Worm (Caenorhabditis elegans) whole organism, L2 larva: Measurements from ENCODE around the gene irld-22.
A peak's percentile ranks its signal among the peaks of the same experiment; 100 is the strongest.

Experiments
- C34F6.9 ChIP-seq: fragments of 150-350 bp; optimal IDR thresholded peaks from 2 replicates; lab custom pipeline; 2014; ENCODE audit warnings: missing biosample characterization, missing genetic modification characterization
- R02D3.7 ChIP-seq: fragments of 150-350 bp; optimal IDR thresholded peaks from 2 replicates; lab custom pipeline; 2014; ENCODE audit warnings: missing biosample characterization, missing genetic modification characterization
- Y55F3AM.14 ChIP-seq: fragments of 200-800 bp; sonication (Bioruptor generic); optimal IDR thresholded peaks from 2 replicates; lab custom pipeline; 2018; ENCODE audit warnings: mild to moderate bottlenecking, missing genetic modification characterization, missing compliant biosample characterization
- ZK546.5 ChIP-seq: sonication (generic microtip); optimal IDR thresholded peaks from 2 replicates; lab custom pipeline; 2017; ENCODE audit warnings: missing biosample characterization, missing genetic modification characterization
- alr-1 ChIP-seq: fragments of 150-350 bp; optimal IDR thresholded peaks from 2 replicates; lab custom pipeline; 2014; ENCODE audit warnings: missing biosample characterization, missing genetic modification characterization
- aly-2 ChIP-seq: fragments of 150-350 bp; optimal IDR thresholded peaks from 2 replicates; lab custom pipeline; 2014; ENCODE audit warnings: missing biosample characterization, missing genetic modification characterization
- blmp-1 ChIP-seq: sonication (generic microtip); optimal IDR thresholded peaks from 2 replicates; lab custom pipeline; 2017; ENCODE audit warnings: missing genetic modification characterization, mild to moderate bottlenecking, missing compliant biosample characterization, antibody characterized with exemption, moderate library complexity; ENCODE audit not compliant: insufficient read depth
- ceh-16 ChIP-seq: fragments of 150-350 bp; optimal IDR thresholded peaks from 2 replicates; lab custom pipeline; 2014; ENCODE audit warnings: missing biosample characterization, missing genetic modification characterization
- ceh-82 ChIP-seq: fragments of 150-350 bp; optimal IDR thresholded peaks from 2 replicates; lab custom pipeline; 2014; ENCODE audit warnings: missing biosample characterization, missing genetic modification characterization
- crh-2 ChIP-seq: sonication (generic microtip); optimal IDR thresholded peaks from 2 replicates; lab custom pipeline; 2017; ENCODE audit warnings: missing biosample characterization, missing genetic modification characterization
- dmd-4 ChIP-seq: sonication (generic microtip); optimal IDR thresholded peaks from 2 replicates; lab custom pipeline; 2017; ENCODE audit warnings: missing biosample characterization, missing genetic modification characterization
- egl-27 ChIP-seq: sonication (generic microtip); optimal IDR thresholded peaks from 3 replicates; lab custom pipeline; 2017; ENCODE audit warnings: missing biosample characterization, missing genetic modification reagents, missing genetic modification characterization
- elt-1 ChIP-seq: fragments of 150-350 bp; optimal IDR thresholded peaks from 2 replicates; lab custom pipeline; 2014; ENCODE audit warnings: missing biosample characterization, missing genetic modification characterization
- elt-3 ChIP-seq: sonication (generic microtip); optimal IDR thresholded peaks from 2 replicates; lab custom pipeline; 2017; ENCODE audit warnings: missing biosample characterization, missing genetic modification characterization
- gmeb-1 ChIP-seq: fragments of 150-350 bp; optimal IDR thresholded peaks from 2 replicates; lab custom pipeline; 2014; ENCODE audit warnings: missing biosample characterization, missing genetic modification characterization
- lin-11 ChIP-seq: fragments of 150-350 bp; sonication (generic microtip); optimal IDR thresholded peaks from 2 replicates; lab custom pipeline; 2014; ENCODE audit warnings: missing biosample characterization, missing genetic modification characterization, inconsistent platforms, mixed read lengths
- lin-13 ChIP-seq: fragments of 150-350 bp; optimal IDR thresholded peaks from 2 replicates; lab custom pipeline; 2014; ENCODE audit warnings: missing biosample characterization, missing genetic modification reagents, missing genetic modification characterization
- lin-39 ChIP-seq: fragments of 150-350 bp; optimal IDR thresholded peaks from 2 replicates; lab custom pipeline; 2014; ENCODE audit warnings: missing biosample characterization, missing genetic modification reagents, missing genetic modification characterization
- lsy-2 ChIP-seq, 2 experiments: fragments of 150-350 bp in 1 of 2; sonication (generic microtip) in 1 of 2; optimal IDR thresholded peaks; 2 replicates each; lab custom pipeline; 2014 to 2017; ENCODE audit warnings: missing biosample characterization in 2 of 2, missing genetic modification characterization in 2 of 2
- mab-5 ChIP-seq: fragments of 150-350 bp; optimal IDR thresholded peaks from 2 replicates; lab custom pipeline; 2014; ENCODE audit warnings: missing biosample characterization, missing genetic modification characterization
- mbf-1 ChIP-seq: sonication (generic microtip); optimal IDR thresholded peaks from 2 replicates; lab custom pipeline; 2017; ENCODE audit warnings: missing biosample characterization, missing genetic modification characterization
- nhr-12 ChIP-seq: fragments of 150-350 bp; optimal IDR thresholded peaks from 2 replicates; lab custom pipeline; 2014; ENCODE audit warnings: missing biosample characterization, missing genetic modification characterization
- nhr-129 ChIP-seq: fragments of 150-350 bp; optimal IDR thresholded peaks from 2 replicates; lab custom pipeline; 2014; ENCODE audit warnings: missing biosample characterization, missing genetic modification characterization
- nhr-21 ChIP-seq: fragments of 150-350 bp; optimal IDR thresholded peaks from 2 replicates; lab custom pipeline; 2014; ENCODE audit warnings: missing biosample characterization, missing genetic modification characterization
- nhr-25 ChIP-seq: fragments of 150-350 bp; sonication (generic microtip); optimal IDR thresholded peaks from 3 replicates; lab custom pipeline; 2014; ENCODE audit warnings: missing biosample characterization, missing genetic modification characterization
- nhr-6 ChIP-seq: fragments of 150-350 bp; optimal IDR thresholded peaks from 2 replicates; lab custom pipeline; 2014; ENCODE audit warnings: missing biosample characterization, missing genetic modification characterization
- nhr-77 ChIP-seq: fragments of 150-350 bp; optimal IDR thresholded peaks from 2 replicates; lab custom pipeline; 2014; ENCODE audit warnings: missing biosample characterization, missing genetic modification characterization
- peb-1 ChIP-seq: fragments of 150-350 bp; optimal IDR thresholded peaks from 2 replicates; lab custom pipeline; 2014; ENCODE audit warnings: missing biosample characterization, missing genetic modification characterization
- sma-9 ChIP-seq, 2 experiments: fragments of 150-350 bp in 1 of 2; sonication (generic microtip) in 1 of 2; optimal IDR thresholded peaks; 2 replicates each; lab custom pipeline; 2014 to 2016; ENCODE audit warnings: missing genetic modification characterization in 2 of 2, mild to moderate bottlenecking in 1 of 2, missing biosample characterization in 1 of 2, missing compliant biosample characterization in 1 of 2, missing genetic modification reagents in 1 of 2, moderate library complexity in 1 of 2
- unc-55 ChIP-seq: fragments of 150-350 bp; sonication (generic microtip); optimal IDR thresholded peaks from 3 replicates; lab custom pipeline; 2014; ENCODE audit warnings: missing biosample characterization, missing genetic modification reagents, missing genetic modification characterization
- zag-1 ChIP-seq: fragments of 150-350 bp; optimal IDR thresholded peaks from 2 replicates; lab custom pipeline; 2014; ENCODE audit warnings: missing biosample characterization, missing genetic modification characterization
- ztf-11 ChIP-seq: sonication (generic microtip); optimal IDR thresholded peaks from 2 replicates; lab custom pipeline; 2017; ENCODE audit warnings: missing biosample characterization, missing genetic modification characterization
- ztf-4 ChIP-seq: fragments of 150-350 bp; optimal IDR thresholded peaks from 2 replicates; lab custom pipeline; 2014; ENCODE audit warnings: missing biosample characterization, missing genetic modification characterization

irld-22 gene

DNA sequence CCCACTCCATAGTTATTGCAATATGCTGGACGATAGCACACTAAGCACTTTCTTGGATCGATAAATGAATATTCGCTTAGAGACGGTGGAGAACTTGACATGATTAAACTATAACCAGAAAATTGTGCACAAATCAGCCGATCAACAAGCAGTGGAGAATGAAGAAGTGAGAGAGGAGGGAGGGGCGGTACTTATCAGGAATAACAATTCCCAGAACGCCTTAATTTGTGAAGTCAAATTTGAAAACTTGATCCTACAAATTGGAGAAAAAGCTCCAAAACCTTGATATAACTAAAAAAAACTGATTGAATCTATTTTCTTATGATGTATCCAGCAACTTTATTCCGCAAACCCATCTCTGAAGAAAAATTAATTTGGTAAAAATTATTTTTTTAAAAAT, 21.8 kb downstream of the irld-22 start, which contains the start of gene nhr-159:
nhr-159 (minus strand) TSS at position 101 of the 400 bp plus-strand sequence.
- TF ChIP-seq crh-2 (tag; lab: Kevin White, UChicago) (no peak), mab-5 (tag; lab: Kevin White, UChicago) (no peak), egl-27 (tag; lab: Kevin White, UChicago) (no peak), dmd-4 (no peak), ztf-4 (tag; lab: Kevin White, UChicago) (no peak), ztf-11 (tag; lab: Kevin White, UChicago) (no peak), unc-55 (GFP tag; lab: Kevin White, UChicago) (no peak), gmeb-1 (tag; lab: Kevin White, UChicago) (no peak), zag-1 (tag; lab: Kevin White, UChicago) (no peak), nhr-77 (tag; lab: Kevin White, UChicago) (no peak)

ce11 chrV:3877242-3877641, 22.8 kb downstream of the irld-22 start:
- TF ChIP-seq nhr-21 (tag; lab: Kevin White, UChicago) = peak; percentile 3
- TF ChIP-seq ztf-4 (tag; lab: Kevin White, UChicago) = no peak
- TF ChIP-seq zag-1 (tag; lab: Kevin White, UChicago) = no peak
- TF ChIP-seq nhr-129 (tag; lab: Kevin White, UChicago) = no peak
- TF ChIP-seq ceh-82 (tag; lab: Kevin White, UChicago) = no peak
- TF ChIP-seq peb-1 = no peak
- TF ChIP-seq lin-11 (tag; lab: Kevin White, UChicago) = no peak

- TF ChIP-seq mbf-1 (tag; lab: Kevin White, UChicago) (no peak), ceh-16 (no peak), dmd-4 (peak; percentile 54), elt-1 (tag; lab: Kevin White, UChicago) (no peak), C34F6.9 (peak; percentile 1), nhr-21 (tag; lab: Kevin White, UChicago) (peak; percentile 87), ztf-4 (tag; lab: Kevin White, UChicago) (peak; percentile 35), sma-9 (GFP tag; optimal IDR thresholded peaks at IDR 0.05; lab: Kevin White, UChicago) (peak; percentile 55), sma-9 (tag; optimal IDR thresholded peaks at IDR 0.05; lab: Kevin White, UChicago) (no peak), lsy-2 (tag; optimal IDR thresholded peaks at IDR 0.05; lab: Kevin White, UChicago) (peak in 1 of 2 experiments; percentile 42), mab-5 (tag; lab: Kevin White, UChicago) (no peak)
Observed at ce11 chrV:3874102-3874744, 25.8 kb downstream of the irld-22 start, which contains the start of gene nhr-158. Gene nhr-158, minus strand, starts transcription at chrV:3874152.

DNA sequence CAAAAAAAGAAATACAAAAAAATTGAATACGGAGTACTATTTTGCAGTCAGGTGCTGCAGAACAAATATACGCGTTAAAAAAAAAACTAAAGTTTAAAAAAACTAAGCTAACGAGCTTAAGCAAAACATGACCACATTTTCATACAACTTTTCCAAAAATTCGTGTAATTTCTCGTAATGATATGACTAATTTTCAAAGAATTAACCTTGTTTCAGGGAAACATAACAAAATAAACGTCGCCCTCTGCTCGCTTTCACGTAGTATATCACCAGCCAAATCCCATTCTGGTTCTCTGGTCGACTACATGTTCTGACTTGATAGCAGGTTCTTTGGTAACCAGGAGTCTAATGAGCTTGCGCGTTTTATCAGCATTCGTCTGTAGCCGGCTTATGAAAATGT, 29.6 kb downstream of the irld-22 start:
- TF ChIP-seq mab-5 (tag; lab: Kevin White, UChicago) = no peak
- TF ChIP-seq elt-3 (tag; lab: Kevin White, UChicago) = no peak
- peak in 1 of 2 experiments; percentile 24 for TF ChIP-seq lsy-2 (tag; optimal IDR thresholded peaks at IDR 0.05; lab: Kevin White, UChicago)
- peak; percentile 1 for TF ChIP-seq nhr-6
- TF ChIP-seq ZK546.5 = no peak
- peak; percentile 62 for TF ChIP-seq dmd-4
- TF ChIP-seq nhr-77 (tag; lab: Kevin White, UChicago) = no peak
- TF ChIP-seq nhr-21 (tag; lab: Kevin White, UChicago) = peak; percentile 86
- TF ChIP-seq lin-13 (GFP tag; lab: Kevin White, UChicago) = no peak
- no peak for TF ChIP-seq lin-11 (tag; lab: Kevin White, UChicago)
- TF ChIP-seq lin-39 (tag; lab: Kevin White, UChicago) = no peak
- TF ChIP-seq ztf-4 (tag; lab: Kevin White, UChicago) = peak; percentile 59

DNA sequence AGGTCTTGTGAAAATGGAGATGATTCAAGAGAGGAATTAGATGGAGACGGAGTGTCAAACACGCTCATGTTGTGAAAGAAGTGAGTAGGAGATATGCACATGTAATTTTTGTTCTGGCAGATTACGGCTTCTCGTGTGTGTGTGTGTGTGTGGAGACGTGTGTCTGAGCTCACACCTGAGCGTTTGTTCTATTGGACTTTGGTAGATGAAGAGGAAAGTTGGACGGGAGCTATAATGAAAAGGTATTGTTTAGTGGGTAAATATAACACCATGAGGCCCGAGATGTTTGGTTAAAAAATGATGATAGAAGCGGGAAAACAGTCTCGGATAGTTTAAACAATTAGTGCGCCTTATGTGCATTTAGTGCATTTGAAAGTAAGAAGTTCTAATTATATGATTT, 31.1 kb downstream of the irld-22 start, which contains the start of gene nhr-157:
nhr-157 (minus strand) TSS at position 101 of the 400 bp plus-strand sequence.
- TF ChIP-seq sma-9 (GFP tag; optimal IDR thresholded peaks at IDR 0.05; lab: Kevin White, UChicago) = no peak
- no peak for TF ChIP-seq sma-9 (tag; optimal IDR thresholded peaks at IDR 0.05; lab: Kevin White, UChicago)
- no peak for TF ChIP-seq dmd-4
- no peak for TF ChIP-seq nhr-12
- TF ChIP-seq aly-2 (tag; lab: Kevin White, UChicago) = no peak
- no peak for TF ChIP-seq alr-1
- TF ChIP-seq gmeb-1 (tag; lab: Kevin White, UChicago) = no peak
- no peak for TF ChIP-seq crh-2 (tag; lab: Kevin White, UChicago)
- no peak for TF ChIP-seq blmp-1 (tag; lab: Kevin White, UChicago)
- no peak for TF ChIP-seq R02D3.7 (tag; lab: Kevin White, UChicago)
- TF ChIP-seq Y55F3AM.14 (GFP tag; lab: Kevin White, UChicago) = no peak
- no peak for TF ChIP-seq ztf-11 (tag; lab: Kevin White, UChicago)
- TF ChIP-seq nhr-25 = no peak
- no peak for TF ChIP-seq nhr-21 (tag; lab: Kevin White, UChicago)
